Worm (Caenorhabditis elegans): ENCODE results near the gene pinn-1.

- TF ChIP-seq nhr-12 (tag; optimal IDR thresholded peaks at IDR 0.05) (no peak), nhr-2 (tag; optimal IDR thresholded peaks at IDR 0.05) (no peak), pha-4 (tag; optimal IDR thresholded peaks at IDR 0.05) (no peak), lin-13 (tag; optimal IDR thresholded peaks at IDR 0.05) (no peak), elt-1 (tag; optimal IDR thresholded peaks at IDR 0.05; ENCODE audit: borderline replicate concordance, insufficient read depth) (no peak), snpc-4 (tag; optimal IDR thresholded peaks at IDR 0.05) (no peak), nhr-237 (tag; optimal IDR thresholded peaks at IDR 0.05) (no peak), blmp-1 (tag; optimal IDR thresholded peaks at IDR 0.05) (no peak)
Observed at ce11 chrII:2913505-2913904, 24.7 kb upstream of the pinn-1 start, which contains the start of gene ubc-15.

Measured in whole organism, mixed stage, embryonic.